Worm (Caenorhabditis elegans): Measurements from ENCODE around the gene taap-1.

- TF ChIP-seq snpc-1.3 (tag; optimal IDR thresholded peaks at IDR 0.05; ENCODE audit: insufficient read depth) (no peak), ceh-40 (GFP tag; IDR thresholded peaks at IDR 0.05) (peak; percentile 21; the same call in 1 of the 2 replicates), nhr-90 (tag; optimal IDR thresholded peaks at IDR 0.05) (no peak), pha-4 (tag; optimal IDR thresholded peaks at IDR 0.05) (no peak), unc-62 (GFP tag; optimal IDR thresholded peaks at IDR 0.05) (no peak), rpc-1 (optimal IDR thresholded peaks at IDR 0.05) (no peak), rpc-1 (tag; optimal IDR thresholded peaks at IDR 0.05) (no peak), sea-2 (GFP tag; IDR thresholded peaks at IDR 0.05) (no peak), die-1 (tag; optimal IDR thresholded peaks at IDR 0.05) (no peak), F22D6.2 (tag; optimal IDR thresholded peaks at IDR 0.05) (no peak), lir-1 (GFP tag; conservative IDR thresholded peaks at IDR 0.05) (no peak), Y95B8A.8 (GFP tag; IDR thresholded peaks at IDR 0.05) (peak; percentile 23; the same call in 1 of the 2 replicates), ztf-28 (GFP tag; IDR thresholded peaks at IDR 0.05) (no peak), ets-4 (GFP tag; optimal IDR thresholded peaks at IDR 0.05) (no peak)
These were observed 19.2 kb downstream of the taap-1 start, which contains the start of gene fars-3 for ce11 chrII:8464448-8464898.
